Worm (Caenorhabditis elegans): ENCODE results near the gene cya-1.
A peak's percentile ranks its signal among the peaks of the same experiment; 100 is the strongest.

Gene cya-1

ce11 chrIII:9103643-9104042, 5.4 kb downstream of the cya-1 start, which contains the start of gene dos-1:
dos-1 (plus strand) TSS chrIII:9103943.
- TF ChIP-seq ceh-83 (GFP tag; optimal IDR thresholded peaks at IDR 0.05) = no peak
- TF ChIP-seq M03D4.4 (tag; optimal IDR thresholded peaks at IDR 0.05) = no peak
- no peak for TF ChIP-seq ceh-43 (GFP tag; optimal IDR thresholded peaks at IDR 0.05)
- no peak for TF ChIP-seq elt-3 (tag; optimal IDR thresholded peaks at IDR 0.05)
- TF ChIP-seq cnd-1 (tag; optimal IDR thresholded peaks at IDR 0.05) = no peak
- TF ChIP-seq nhr-12 (tag; optimal IDR thresholded peaks at IDR 0.05) = no peak
- no peak for TF ChIP-seq mls-2 (tag; optimal IDR thresholded peaks at IDR 0.05)
- TF ChIP-seq sptf-1 (tag; optimal IDR thresholded peaks at IDR 0.05) = no peak
- TF ChIP-seq unc-39 (tag; optimal IDR thresholded peaks at IDR 0.05) = no peak
- no peak for TF ChIP-seq ces-1 (GFP tag; optimal IDR thresholded peaks at IDR 0.05)
- TF ChIP-seq elt-1 (tag; optimal IDR thresholded peaks at IDR 0.05; ENCODE audit: borderline replicate concordance, insufficient read depth) = no peak
- no peak for TF ChIP-seq nhr-237 (tag; optimal IDR thresholded peaks at IDR 0.05)
- TF ChIP-seq lin-32 (GFP tag; optimal IDR thresholded peaks at IDR 0.05) = no peak
- TF ChIP-seq snpc-4 (tag; optimal IDR thresholded peaks at IDR 0.05) = no peak
- no peak for TF ChIP-seq ztf-11 (tag; optimal IDR thresholded peaks at IDR 0.05)
- no peak for TF ChIP-seq blmp-1 (tag; optimal IDR thresholded peaks at IDR 0.05)

- TF ChIP-seq drap-1 (GFP tag; optimal IDR thresholded peaks at IDR 0.05) (no peak), cnd-1 (tag; optimal IDR thresholded peaks at IDR 0.05) (no peak), nhr-237 (tag; optimal IDR thresholded peaks at IDR 0.05) (no peak), flh-1 (GFP tag; optimal IDR thresholded peaks at IDR 0.05) (no peak), elt-3 (tag; optimal IDR thresholded peaks at IDR 0.05) (no peak), M03D4.4 (tag; optimal IDR thresholded peaks at IDR 0.05) (no peak), ceh-43 (GFP tag; optimal IDR thresholded peaks at IDR 0.05) (no peak), lin-32 (GFP tag; optimal IDR thresholded peaks at IDR 0.05) (no peak), mls-2 (tag; optimal IDR thresholded peaks at IDR 0.05) (no peak), blmp-1 (tag; optimal IDR thresholded peaks at IDR 0.05) (no peak), nhr-12 (tag; optimal IDR thresholded peaks at IDR 0.05) (no peak), elt-1 (tag; optimal IDR thresholded peaks at IDR 0.05; ENCODE audit: borderline replicate concordance, insufficient read depth) (no peak), mab-5 (tag; optimal IDR thresholded peaks at IDR 0.05) (no peak), zip-8 (tag; optimal IDR thresholded peaks at IDR 0.05) (no peak), bed-3 (GFP tag; optimal IDR thresholded peaks at IDR 0.05) (no peak), nhr-76 (tag; optimal IDR thresholded peaks at IDR 0.05) (no peak), mep-1 (tag; optimal IDR thresholded peaks at IDR 0.05) (no peak), unc-39 (tag; optimal IDR thresholded peaks at IDR 0.05) (no peak), ceh-39 (tag; optimal IDR thresholded peaks at IDR 0.05) (no peak), nhr-2 (tag; optimal IDR thresholded peaks at IDR 0.05) (no peak)
Measured at ce11 chrIII:9101212-9101611, 7.9 kb downstream of the cya-1 start, which contains the start of gene ZK507.1. ZK507.1 (minus strand) TSS chrIII:9101312.

ce11 chrIII:9091392-9092291, 17.4 kb downstream of the cya-1 start, which contains the start of gene glp-1:
glp-1 (plus strand) TSS chrIII:9092241.
- TF ChIP-seq nhr-76 (tag; optimal IDR thresholded peaks at IDR 0.05) (no peak), cnd-1 (tag; optimal IDR thresholded peaks at IDR 0.05) (no peak), blmp-1 (tag; optimal IDR thresholded peaks at IDR 0.05) (no peak)

ce11 chrIII:9089325-9089823, 19.7 kb downstream of the cya-1 start, which contains the start of the genes mccc-2 and mrpl-44:
mccc-2 (minus strand) TSS chrIII:9089375.
mrpl-44 (minus strand) TSS chrIII:9089375.
- TF ChIP-seq zip-8 (tag; optimal IDR thresholded peaks at IDR 0.05) = no peak
- no peak for TF ChIP-seq lsy-2 (tag; optimal IDR thresholded peaks at IDR 0.05)
- TF ChIP-seq M03D4.4 (tag; optimal IDR thresholded peaks at IDR 0.05) = no peak
- no peak for TF ChIP-seq lin-32 (GFP tag; optimal IDR thresholded peaks at IDR 0.05)

ce11 chrIII:9084329-9084728, 24.7 kb downstream of the cya-1 start:
- TF ChIP-seq unc-62 (GFP tag; optimal IDR thresholded peaks at IDR 0.05) (peak; percentile 11), mab-5 (tag; optimal IDR thresholded peaks at IDR 0.05) (peak; percentile 75), ces-1 (GFP tag; optimal IDR thresholded peaks at IDR 0.05) (peak; percentile 98), mls-2 (tag; optimal IDR thresholded peaks at IDR 0.05) (peak; percentile 26), nhr-28 (tag; optimal IDR thresholded peaks at IDR 0.05) (no peak), elt-3 (tag; optimal IDR thresholded peaks at IDR 0.05) (no peak), ceh-83 (GFP tag; optimal IDR thresholded peaks at IDR 0.05) (no peak), unc-120 (tag; optimal IDR thresholded peaks at IDR 0.05; ENCODE audit: poor library complexity, severe bottlenecking) (peak; percentile 65), sptf-1 (tag; optimal IDR thresholded peaks at IDR 0.05) (no peak)
